Worm (Caenorhabditis elegans) whole organism, midembryonic: Measurements from ENCODE around the gene R52.5.

ENCODE experiments used
- T22C8.4 ChIP-seq: fragments of 200-800 bp; sonication (Bioruptor generic); IDR thresholded peaks from 2 replicates; pipeline ENCODE4 v1.3.6; 2022; ENCODE audit warnings: missing genetic modification characterization, missing compliant biosample characterization
- cog-1 ChIP-seq: sonication (generic microtip); optimal IDR thresholded peaks from 2 replicates; lab custom pipeline; 2016; ENCODE audit warnings: missing genetic modification characterization, missing compliant biosample characterization
- flt-1 ChIP-seq: fragments of 200-800 bp; sonication (Bioruptor generic); IDR thresholded peaks from 2 replicates; pipeline ENCODE4 v1.3.6; 2022; ENCODE audit warnings: missing genetic modification characterization, missing compliant biosample characterization
- klf-2 ChIP-seq: fragments of 200-800 bp; sonication (Bioruptor generic); conservative IDR thresholded peaks from 2 replicates; pipeline ENCODE4 v1.3.6; 2022; ENCODE audit warnings: missing genetic modification reagents, missing genetic modification characterization, missing compliant biosample characterization
- med-1 ChIP-seq: sonication (generic microtip); optimal IDR thresholded peaks from 2 replicates; lab custom pipeline; 2017; ENCODE audit warnings: missing genetic modification characterization, mild to moderate bottlenecking, missing compliant biosample characterization, antibody characterized with exemption, missing genetic modification reagents; ENCODE audit not compliant: insufficient read depth
- ref-1 ChIP-seq: fragments of 200-800 bp; sonication (Bioruptor generic); conservative IDR thresholded peaks from 2 replicates; pipeline ENCODE4 v1.3.6; 2022; ENCODE audit warnings: missing genetic modification reagents, missing genetic modification characterization, missing compliant biosample characterization
- tab-1 ChIP-seq: fragments of 200-800 bp; sonication (Bioruptor generic); IDR thresholded peaks from 2 replicates; pipeline ENCODE4 v1.3.6; 2022; ENCODE audit warnings: missing genetic modification characterization, missing compliant biosample characterization
- ztf-23 ChIP-seq: fragments of 200-800 bp; sonication (Bioruptor generic); IDR thresholded peaks from 2 replicates; pipeline ENCODE4 v1.3.6; 2022; ENCODE audit warnings: missing genetic modification reagents, missing genetic modification characterization, missing compliant biosample characterization
- ztf-29 ChIP-seq: fragments of 200-800 bp; sonication (Bioruptor generic); IDR thresholded peaks from 2 replicates; pipeline ENCODE4 v1.3.6; 2022; ENCODE audit warnings: missing genetic modification reagents, missing genetic modification characterization, missing compliant biosample characterization

ce11 chrII:2093456-2093926, 16.4 kb downstream of the R52.5 start, which contains the start of gene fbxb-37:
- TF ChIP-seq med-1 (GFP tag; lab: Kevin White, UChicago) (no peak), T22C8.4 (no peak), ref-1 (GFP tag; lab: Robert Waterston, UW) (no peak), ztf-23 (no peak), flt-1 (GFP tag; lab: Robert Waterston, UW) (no peak), cog-1 (tag; lab: Kevin White, UChicago) (no peak), klf-2 (GFP tag; lab: Robert Waterston, UW) (no peak), ztf-29 (GFP tag; lab: Robert Waterston, UW) (no peak), tab-1 (GFP tag; lab: Robert Waterston, UW) (no peak)
